Worm (Caenorhabditis elegans) whole organism, young adult: ENCODE measurements around the gene Y70C5A.2.
A peak's percentile ranks its signal among the peaks of the same experiment; 100 is the strongest.

Experiments
- B0019.2 ChIP-seq: fragments of 200-800 bp; sonication (Bioruptor generic); conservative IDR thresholded peaks from 2 replicates; pipeline ENCODE4 v1.3.6; 2022; ENCODE audit warnings: missing genetic modification reagents, missing genetic modification characterization, missing compliant biosample characterization
- B0261.1 ChIP-seq: sonication (generic microtip); optimal IDR thresholded peaks from 2 replicates; lab custom pipeline; 2016; ENCODE audit warnings: mild to moderate bottlenecking, missing genetic modification characterization, moderate library complexity, missing compliant biosample characterization
- B0336.3 ChIP-seq: fragments of 200-800 bp; sonication (Bioruptor generic); IDR thresholded peaks from 2 replicates; pipeline ENCODE4 v1.3.6; 2022; ENCODE audit warnings: missing genetic modification characterization, missing compliant biosample characterization
- C06A6.2 ChIP-seq: fragments of 200-800 bp; sonication (Bioruptor generic); conservative IDR thresholded peaks from 2 replicates; pipeline ENCODE4 v1.3.6; 2022; ENCODE audit warnings: missing genetic modification characterization, missing compliant biosample characterization
- C17E4.6 ChIP-seq: fragments of 200-800 bp; sonication (Bioruptor generic); IDR thresholded peaks from 2 replicates; pipeline ENCODE4 v1.3.6; 2022; ENCODE audit warnings: missing genetic modification reagents, missing genetic modification characterization, missing compliant biosample characterization
- D2030.7 ChIP-seq: fragments of 200-800 bp; sonication (Bioruptor generic); IDR thresholded peaks from 2 replicates; pipeline ENCODE4 v1.3.6; 2022; ENCODE audit warnings: missing genetic modification reagents, missing genetic modification characterization, missing compliant biosample characterization
- F22D6.2 ChIP-seq: sonication (generic microtip); optimal IDR thresholded peaks from 2 replicates; lab custom pipeline; 2016; ENCODE audit warnings: mild to moderate bottlenecking, missing genetic modification characterization, missing compliant biosample characterization
- K11D2.4 ChIP-seq: fragments of 200-800 bp; sonication (Bioruptor generic); IDR thresholded peaks from 2 replicates; pipeline ENCODE4 v1.3.6; 2022; ENCODE audit warnings: missing genetic modification reagents, missing genetic modification characterization, missing compliant biosample characterization
- K12H6.12 ChIP-seq: fragments of 200-800 bp; sonication (Bioruptor generic); optimal IDR thresholded peaks from 2 replicates; lab custom pipeline; 2018; ENCODE audit warnings: mild to moderate bottlenecking, missing genetic modification characterization, missing compliant biosample characterization
- Y53G8AR.9 ChIP-seq: fragments of 200-800 bp; sonication (Bioruptor generic); conservative IDR thresholded peaks from 2 replicates; pipeline ENCODE4 v1.3.6; 2022; ENCODE audit warnings: missing genetic modification reagents, missing genetic modification characterization, missing compliant biosample characterization
- ZK185.1 ChIP-seq: sonication (generic microtip); optimal IDR thresholded peaks from 2 replicates; lab custom pipeline; 2016; ENCODE audit warnings: mild to moderate bottlenecking, missing genetic modification characterization, missing compliant biosample characterization; ENCODE audit not compliant: poor library complexity, severe bottlenecking
- akir-1 ChIP-seq: fragments of 200-800 bp; sonication (Bioruptor generic); optimal IDR thresholded peaks from 2 replicates; lab custom pipeline; 2018; ENCODE audit warnings: mild to moderate bottlenecking, missing genetic modification characterization, moderate library complexity, missing compliant biosample characterization
- ama-1 ChIP-seq, 3 experiments: fragments of 150-350 bp in 1 of 3; sonication (generic microtip) in 2 of 3; optimal IDR thresholded peaks; 2 replicates each; lab custom pipeline; 2014 to 2018; ENCODE audit warnings: missing biosample characterization in 2 of 3, missing genetic modification characterization in 2 of 3, missing genetic modification reagents in 2 of 3
- attf-6 ChIP-seq: fragments of 200-800 bp; sonication (Bioruptor generic); IDR thresholded peaks from 2 replicates; pipeline ENCODE4 v1.3.6; 2022; ENCODE audit warnings: missing genetic modification reagents, missing genetic modification characterization, missing compliant biosample characterization
- cebp-1 ChIP-seq, 2 experiments: fragments of 200-800 bp in 1 of 2; sonication (Bioruptor generic) in 1 of 2; sonication (generic microtip) in 1 of 2; IDR thresholded peaks in 1 of 2; optimal IDR thresholded peaks in 1 of 2; 2 replicates each; pipeline versions ENCODE4 v1.3.6 to Lab custom; 2017 to 2022; ENCODE audit warnings: missing compliant biosample characterization in 2 of 2, missing genetic modification characterization in 2 of 2, mild to moderate bottlenecking in 1 of 2, missing genetic modification reagents in 1 of 2, moderate library complexity in 1 of 2
- ceh-27 ChIP-seq: fragments of 200-800 bp; sonication (Bioruptor generic); optimal IDR thresholded peaks from 2 replicates; lab custom pipeline; 2018; ENCODE audit warnings: mild to moderate bottlenecking, missing genetic modification characterization, moderate library complexity, missing compliant biosample characterization
- ceh-40 ChIP-seq: fragments of 200-800 bp; sonication (Bioruptor generic); IDR thresholded peaks from 2 replicates; pipeline ENCODE4 v1.3.6; 2022; ENCODE audit warnings: missing genetic modification characterization, missing compliant biosample characterization
- dox-1 ChIP-seq: fragments of 200-800 bp; sonication (Bioruptor generic); IDR thresholded peaks from 2 replicates; pipeline ENCODE4 v1.3.6; 2022; ENCODE audit warnings: missing genetic modification reagents, missing genetic modification characterization, missing compliant biosample characterization
- efl-1 ChIP-seq: fragments of 150-350 bp; optimal IDR thresholded peaks from 2 replicates; lab custom pipeline; 2014; ENCODE audit warnings: missing biosample characterization, missing genetic modification reagents, missing genetic modification characterization
- egrh-3 ChIP-seq: fragments of 200-800 bp; sonication (Bioruptor generic); IDR thresholded peaks from 2 replicates; pipeline ENCODE4 v1.3.6; 2022; ENCODE audit warnings: missing genetic modification reagents, missing genetic modification characterization, missing compliant biosample characterization
- ekl-4 ChIP-seq: fragments of 200-800 bp; sonication (Bioruptor generic); IDR thresholded peaks from 2 replicates; pipeline ENCODE4 v1.3.6; 2022; ENCODE audit warnings: missing genetic modification reagents, missing genetic modification characterization, missing compliant biosample characterization
- fkh-3 ChIP-seq: sonication (generic microtip); optimal IDR thresholded peaks from 2 replicates; lab custom pipeline; 2016; ENCODE audit warnings: mild to moderate bottlenecking, missing genetic modification characterization, missing compliant biosample characterization
- hmg-20 ChIP-seq: fragments of 200-800 bp; sonication (Bioruptor generic); IDR thresholded peaks from 2 replicates; pipeline ENCODE4 v1.3.6; 2022; ENCODE audit warnings: missing genetic modification reagents, missing genetic modification characterization, missing compliant biosample characterization
- lin-40 ChIP-seq: sonication (generic microtip); optimal IDR thresholded peaks from 2 replicates; lab custom pipeline; 2016; ENCODE audit warnings: missing genetic modification characterization, mild to moderate bottlenecking, missing compliant biosample characterization, missing genotype, missing genetic modification reagents
- lir-1 ChIP-seq: fragments of 200-800 bp; sonication (Bioruptor generic); conservative IDR thresholded peaks from 2 replicates; pipeline ENCODE4 v1.3.6; 2022; ENCODE audit warnings: missing genetic modification reagents, missing genetic modification characterization, missing compliant biosample characterization
- lsl-1 ChIP-seq: fragments of 200-800 bp; sonication (Bioruptor generic); optimal IDR thresholded peaks from 2 replicates; lab custom pipeline; 2018; ENCODE audit warnings: mild to moderate bottlenecking, missing genetic modification characterization, moderate library complexity, missing compliant biosample characterization
- madf-10 ChIP-seq: sonication (generic microtip); optimal IDR thresholded peaks from 2 replicates; lab custom pipeline; 2016; ENCODE audit warnings: mild to moderate bottlenecking, missing genetic modification characterization, missing compliant biosample characterization
- madf-8 ChIP-seq: fragments of 200-800 bp; sonication (Bioruptor generic); conservative IDR thresholded peaks from 2 replicates; pipeline ENCODE4 v1.3.6; 2022; ENCODE audit warnings: missing genetic modification reagents, missing genetic modification characterization, missing compliant biosample characterization
- mel-28 ChIP-seq: sonication (generic microtip); optimal IDR thresholded peaks from 2 replicates; lab custom pipeline; 2016; ENCODE audit warnings: borderline replicate concordance, mild to moderate bottlenecking, missing genetic modification characterization, missing compliant biosample characterization
- mes-4 ChIP-seq: sonication (generic microtip); optimal IDR thresholded peaks from 2 replicates; lab custom pipeline; 2016; ENCODE audit warnings: missing genotype, missing genetic modification characterization, missing compliant biosample characterization
- nfya-2 ChIP-seq: fragments of 200-800 bp; sonication (Bioruptor generic); IDR thresholded peaks from 2 replicates; pipeline ENCODE4 v1.3.6; 2022; ENCODE audit warnings: missing genetic modification reagents, missing genetic modification characterization, missing compliant biosample characterization
- nfyb-1 ChIP-seq: fragments of 200-800 bp; sonication (Bioruptor generic); IDR thresholded peaks from 2 replicates; pipeline ENCODE4 v1.3.6; 2022; ENCODE audit warnings: missing genetic modification reagents, missing genetic modification characterization, missing compliant biosample characterization
- nhr-90 ChIP-seq: sonication (generic microtip); optimal IDR thresholded peaks from 2 replicates; lab custom pipeline; 2016; ENCODE audit warnings: missing genotype, mild to moderate bottlenecking, missing genetic modification characterization, missing compliant biosample characterization
- rcor-1 ChIP-seq: fragments of 200-800 bp; sonication (Bioruptor generic); IDR thresholded peaks from 2 replicates; pipeline ENCODE4 v1.3.6; 2022; ENCODE audit warnings: missing genetic modification reagents, missing genetic modification characterization, missing compliant biosample characterization
- rec-8 ChIP-seq, 2 experiments: sonication (generic microtip); optimal IDR thresholded peaks; 2 replicates each; lab custom pipeline; 2016; ENCODE audit warnings: mild to moderate bottlenecking in 2 of 2, missing genetic modification characterization in 2 of 2, missing genetic modification reagents in 2 of 2, missing genotype in 2 of 2, missing biosample characterization in 1 of 2, missing compliant biosample characterization in 1 of 2, moderate library complexity in 1 of 2
- rpc-1 ChIP-seq, 2 experiments: fragments of 150-350 bp in 1 of 2; sonication (generic microtip) in 1 of 2; optimal IDR thresholded peaks; 2 replicates each; lab custom pipeline; 2014 to 2018; ENCODE audit warnings: missing biosample characterization in 1 of 2, missing genetic modification characterization in 1 of 2, missing genetic modification reagents in 1 of 2, missing genotype in 1 of 2
- sdz-38 ChIP-seq: sonication (generic microtip); optimal IDR thresholded peaks from 2 replicates; lab custom pipeline; 2016; ENCODE audit warnings: missing genotype, missing genetic modification characterization, missing compliant biosample characterization
- tbp1 ChIP-seq: fragments of 200-800 bp; sonication (Bioruptor generic); optimal IDR thresholded peaks from 2 replicates; lab custom pipeline; 2018; ENCODE audit warnings: mild to moderate bottlenecking, missing genetic modification characterization, missing compliant biosample characterization
- tbx-9 ChIP-seq: sonication (generic microtip); optimal IDR thresholded peaks from 2 replicates; lab custom pipeline; 2016; ENCODE audit warnings: borderline replicate concordance, missing genetic modification characterization, inconsistent platforms, missing compliant biosample characterization
- unc-130 ChIP-seq: sonication (generic microtip); optimal IDR thresholded peaks from 2 replicates; lab custom pipeline; 2016; ENCODE audit warnings: missing genetic modification reagents, missing genetic modification characterization, missing compliant biosample characterization
- xnd-1 ChIP-seq: sonication (generic microtip); optimal IDR thresholded peaks from 2 replicates; lab custom pipeline; 2016; ENCODE audit warnings: missing genotype, missing genetic modification reagents, missing genetic modification characterization, missing compliant biosample characterization
- zfh-2 ChIP-seq: fragments of 200-800 bp; sonication (Bioruptor generic); conservative IDR thresholded peaks from 2 replicates; pipeline ENCODE4 v1.3.6; 2022; ENCODE audit warnings: missing genetic modification reagents, missing genetic modification characterization, missing compliant biosample characterization
- ztf-18 ChIP-seq: sonication (generic microtip); optimal IDR thresholded peaks from 2 replicates; lab custom pipeline; 2016; ENCODE audit warnings: missing genotype, mild to moderate bottlenecking, missing genetic modification characterization, missing compliant biosample characterization
- ztf-28 ChIP-seq: fragments of 200-800 bp; sonication (Bioruptor generic); IDR thresholded peaks from 2 replicates; pipeline ENCODE4 v1.3.6; 2022; ENCODE audit warnings: missing genetic modification reagents, missing genetic modification characterization, missing compliant biosample characterization
- ztf-3 ChIP-seq: fragments of 200-800 bp; sonication (Bioruptor generic); optimal IDR thresholded peaks from 2 replicates; lab custom pipeline; 2018; ENCODE audit warnings: mild to moderate bottlenecking, missing genetic modification characterization, missing compliant biosample characterization

Y70C5A.2 gene

ce11 chrV:16591992-16592798 is 30.8 kb downstream of the Y70C5A.2 start, which contains the start of gene srh-269 (continued):
- TF ChIP-seq hmg-20 (peak; percentile 35; the same call in 1 of the 2 replicates), ztf-28 (GFP tag; lab: Robert Waterston, UW) (peak; percentile 76; the same call in 1 of the 2 replicates), cebp-1 (GFP tag; IDR thresholded peaks at IDR 0.05; lab: Robert Waterston, UW) (peak; percentile 56; the same call in 1 of the 2 replicates), cebp-1 (tag; optimal IDR thresholded peaks at IDR 0.05; lab: Kevin White, UChicago) (peak; percentile 84), tbp1 (GFP tag; lab: Kevin White, UChicago) (peak; percentile 95), tbx-9 (peak; percentile 46), madf-8 (GFP tag; lab: Robert Waterston, UW) (0 out of 2 replicates have a peak, but pooled peaks have one; percentile 17), unc-130 (peak; percentile 68), mes-4 (tag; lab: Kevin White, UChicago) (peak; percentile 10), ztf-3 (GFP tag; lab: Kevin White, UChicago) (no peak), egrh-3 (GFP tag; lab: Robert Waterston, UW) (peak; percentile 32), ZK185.1 (peak; percentile 74), ama-1 (optimal IDR thresholded peaks at IDR 0.05; lab: Kevin White, UChicago) (peak; percentile 79), ama-1 (GFP tag; optimal IDR thresholded peaks at IDR 0.05; lab: Kevin White, UChicago) (peak in 1 of 2 experiments; percentile 54), rec-8 (tag; optimal IDR thresholded peaks at IDR 0.05; lab: Kevin White, UChicago) (peak in 1 of 2 experiments; percentile 39), K11D2.4 (GFP tag; lab: Robert Waterston, UW) (peak; percentile 88), C06A6.2 (peak; percentile 77), mel-28 (tag; lab: Kevin White, UChicago) (peak; percentile 13), ztf-18 (tag; lab: Kevin White, UChicago) (peak; percentile 63), rpc-1 (optimal IDR thresholded peaks at IDR 0.05; lab: Kevin White, UChicago) (peak; percentile 82), rpc-1 (tag; optimal IDR thresholded peaks at IDR 0.05; lab: Kevin White, UChicago) (peak; percentile 97), ceh-27 (GFP tag; lab: Kevin White, UChicago) (peak; percentile 56), C17E4.6 (GFP tag; lab: Robert Waterston, UW) (peak; percentile 64; the same call in 1 of the 2 replicates), efl-1 (GFP tag; lab: Kevin White, UChicago) (no peak), nhr-90 (tag; lab: Kevin White, UChicago) (peak; percentile 64), lir-1 (peak; percentile 63), zfh-2 (GFP tag; lab: Robert Waterston, UW) (peak; percentile 46; the same call in 1 of the 2 replicates), sdz-38 (no peak), nfya-2 (no peak), ekl-4 (GFP tag; lab: Robert Waterston, UW) (peak; percentile 87), fkh-3 (tag; lab: Kevin White, UChicago) (peak; percentile 95), D2030.7 (GFP tag; lab: Robert Waterston, UW) (peak; percentile 68), akir-1 (GFP tag; lab: Kevin White, UChicago) (no peak), madf-10 (tag; lab: Kevin White, UChicago) (peak; percentile 76), lsl-1 (GFP tag; lab: Kevin White, UChicago) (peak; percentile 20), attf-6 (GFP tag; lab: Robert Waterston, UW) (peak; percentile 89), K12H6.12 (peak; percentile 28), ceh-40 (GFP tag; lab: Robert Waterston, UW) (no peak), F22D6.2 (tag; lab: Kevin White, UChicago) (peak; percentile 29), nfyb-1 (GFP tag; lab: Robert Waterston, UW) (peak; percentile 95), lin-40 (no peak), rcor-1 (GFP tag; lab: Robert Waterston, UW) (peak; percentile 69), B0261.1 (peak; percentile 93), Y53G8AR.9 (GFP tag; lab: Robert Waterston, UW) (peak; percentile 96), B0336.3 (GFP tag; lab: Robert Waterston, UW) (peak; percentile 92), xnd-1 (tag; lab: Kevin White, UChicago) (no peak), B0019.2 (GFP tag; lab: Robert Waterston, UW) (no peak), dox-1 (GFP tag; lab: Robert Waterston, UW) (peak; percentile 56; the same call in 1 of the 2 replicates)
